Fruit fly (Drosophila melanogaster): Measurements from ENCODE around the gene milt.

milt gene

DNA sequence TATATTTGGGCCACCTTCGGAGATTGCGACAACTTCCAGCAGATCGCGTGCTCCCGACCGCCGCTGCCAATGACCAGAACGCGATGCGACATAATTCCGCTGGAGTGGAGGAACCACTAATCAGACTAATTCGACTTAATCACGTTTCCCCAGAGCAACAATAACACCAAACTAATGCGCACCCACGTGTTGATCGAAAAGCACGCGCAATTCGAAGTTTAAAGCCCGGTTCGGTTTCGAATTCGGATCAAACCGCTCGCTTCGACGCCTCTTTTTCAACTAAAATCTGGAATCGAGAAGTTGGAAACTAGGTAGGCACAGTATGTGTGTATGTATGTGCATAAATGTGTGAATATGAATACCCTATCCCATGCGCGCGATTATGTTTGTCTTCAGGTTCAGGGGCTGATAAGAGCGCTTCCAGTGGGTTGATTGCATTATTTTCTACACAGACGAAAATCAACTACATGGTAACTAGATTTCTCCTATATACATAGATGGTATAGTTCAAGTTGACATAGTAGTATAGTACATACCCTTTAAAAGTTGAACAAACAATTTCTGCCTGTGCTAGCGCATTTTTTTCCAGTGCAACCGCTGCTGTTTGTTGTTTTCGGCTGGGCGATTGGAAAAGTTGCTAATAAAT lies 13.9 kb upstream of the milt start, which contains the start of gene Gart (continued):
- TF ChIP-seq CG10267 (tag; optimal IDR thresholded peaks at IDR 0.05) (peak; percentile 9), NC2β (GFP tag; optimal IDR thresholded peaks at IDR 0.05) (peak; percentile 13), CG18476 (GFP tag; optimal IDR thresholded peaks at IDR 0.05) (peak; percentile 64), hb (GFP tag; IDR thresholded peaks at IDR 0.05; ENCODE audit: partially characterized antibody) (no peak), ac (GFP tag; optimal IDR thresholded peaks at IDR 0.05) (no peak), CG12155 (GFP tag; optimal IDR thresholded peaks at IDR 0.05) (peak; percentile 60), CG11398 (GFP tag; optimal IDR thresholded peaks at IDR 0.05) (peak; percentile 52), bsh (GFP tag; optimal IDR thresholded peaks at IDR 0.05) (peak in 1 of 2 experiments; percentile 82), CG14050 (GFP tag; IDR thresholded peaks at IDR 0.05) (peak; percentile 52; the same call in 1 of the 3 replicates), CG4617 (GFP tag; optimal IDR thresholded peaks at IDR 0.05; ENCODE audit: borderline replicate concordance) (peak; percentile 6), CG30403 (GFP tag; optimal IDR thresholded peaks at IDR 0.05) (peak; percentile 76), dimm (GFP tag; IDR thresholded peaks at IDR 0.05) (no peak), disco-r (GFP tag; optimal IDR thresholded peaks at IDR 0.05) (peak; percentile 52), Trl (optimal IDR thresholded peaks at IDR 0.05) (no peak), Trl (GFP tag; optimal IDR thresholded peaks at IDR 0.05) (peak; percentile 69), sens (GFP tag) (peak; percentile 92), Jarid2 (GFP tag; optimal IDR thresholded peaks at IDR 0.05) (no peak), Aef1 (GFP tag; IDR thresholded peaks at IDR 0.05) (peak; percentile 62; the same call in 2 of the 3 replicates), Dref (GFP tag; IDR thresholded peaks at IDR 0.05) (no peak), CG17385 (GFP tag; optimal IDR thresholded peaks at IDR 0.05) (peak; percentile 76), gem (tag; optimal IDR thresholded peaks at IDR 0.05) (peak; percentile 84), Fer1 (GFP tag; optimal IDR thresholded peaks at IDR 0.05) (no peak), E2f1 (GFP tag; IDR thresholded peaks at IDR 0.05) (no peak), CG13775 (GFP tag; optimal IDR thresholded peaks at IDR 0.05) (peak; percentile 12), trh (GFP tag; optimal IDR thresholded peaks at IDR 0.05) (peak; percentile 11), CG7786 (GFP tag; optimal IDR thresholded peaks at IDR 0.05) (peak; percentile 68), gcm (GFP tag; optimal IDR thresholded peaks at IDR 0.05) (peak; percentile 52), seq (GFP tag; IDR thresholded peaks at IDR 0.05) (peak; percentile 53; the same call in 1 of the 2 replicates), CTCF (GFP tag; optimal IDR thresholded peaks at IDR 0.05) (no peak), CG4424 (GFP tag; optimal IDR thresholded peaks at IDR 0.05) (no peak), HmgZ (tag; optimal IDR thresholded peaks at IDR 0.05) (peak; percentile 81), Optix (GFP tag; IDR thresholded peaks at IDR 0.05) (peak; percentile 61; the same call in 1 of the 3 replicates), CG10959 (GFP tag; IDR thresholded peaks at IDR 0.05) (no peak; the same call in 1 of the 2 replicates), zfh2 (GFP tag; optimal IDR thresholded peaks at IDR 0.05) (peak; percentile 65), Sin3A (optimal IDR thresholded peaks at IDR 0.05) (no peak), CG12391 (tag; optimal IDR thresholded peaks at IDR 0.05) (peak; percentile 71), CG4282 (GFP tag; optimal IDR thresholded peaks at IDR 0.05) (peak; percentile 58), zen (tag; optimal IDR thresholded peaks at IDR 0.05) (no peak), ftz-f1 (GFP tag; optimal IDR thresholded peaks at IDR 0.05) (peak; percentile 18), p53 (GFP tag; optimal IDR thresholded peaks at IDR 0.05) (no peak), CG4360 (GFP tag; IDR thresholded peaks at IDR 0.05) (no peak), CG13424 (tag; optimal IDR thresholded peaks at IDR 0.05) (peak; percentile 69), MTF-1 (GFP tag; optimal IDR thresholded peaks at IDR 0.05; ENCODE audit: borderline replicate concordance) (no peak), ato (GFP tag; IDR thresholded peaks at IDR 0.05; ENCODE audit: partially characterized antibody) (no peak), sim (GFP tag; IDR thresholded peaks at IDR 0.05) (peak; percentile 60; the same call in 1 of the 2 replicates), CG9609 (GFP tag; optimal IDR thresholded peaks at IDR 0.05) (peak; percentile 69), tup (GFP tag; optimal IDR thresholded peaks at IDR 0.05) (peak; percentile 24), pho (GFP tag; optimal IDR thresholded peaks at IDR 0.05) (peak; percentile 66), tll (GFP tag; optimal IDR thresholded peaks at IDR 0.05) (peak in 1 of 2 experiments; percentile 4), h (optimal IDR thresholded peaks at IDR 0.05) (no peak), cg (GFP tag; optimal IDR thresholded peaks at IDR 0.05) (peak; percentile 43)
